Fruit fly (Drosophila melanogaster) whole organism, embryonic: ENCODE measurements around the gene Hsp70Aa.

Experiments
- Antp ChIP-seq: fragments of 200-800 bp; sonication (Bioruptor generic); optimal IDR thresholded peaks from 3 replicates; lab custom pipeline; 2016; ENCODE audit warnings: missing biosample characterization, missing genetic modification characterization
- B-H1 ChIP-seq: fragments of 200-800 bp; sonication (Bioruptor generic); IDR thresholded peaks from 3 replicates; pipeline ENCODE4 v1.3.6; 2022; ENCODE audit warnings: missing biosample characterization, missing genetic modification characterization
- Bdp1 ChIP-seq: fragments of 200-800 bp; sonication (Bioruptor generic); optimal IDR thresholded peaks from 3 replicates; lab custom pipeline; 2016; ENCODE audit warnings: missing biosample characterization, missing genetic modification characterization
- CG10147 ChIP-seq: fragments of 200-800 bp; sonication (Bioruptor generic); optimal IDR thresholded peaks from 2 replicates; lab custom pipeline; 2019; ENCODE audit warnings: missing biosample characterization, mild to moderate bottlenecking, missing genetic modification characterization, moderate library complexity
- CG12659 ChIP-seq: fragments of 200-800 bp; sonication (Bioruptor generic); optimal IDR thresholded peaks from 3 replicates; lab custom pipeline; 2017; ENCODE audit warnings: mild to moderate bottlenecking, missing biosample characterization, missing genetic modification reagents, missing genetic modification characterization
- CG13775 ChIP-seq: fragments of 200-800 bp; sonication (Bioruptor generic); optimal IDR thresholded peaks from 3 replicates; lab custom pipeline; 2017; ENCODE audit warnings: missing biosample characterization, mild to moderate bottlenecking, missing genetic modification characterization
- CG14860 ChIP-seq: fragments of 200-800 bp; sonication (Bioruptor generic); IDR thresholded peaks from 3 replicates; pipeline ENCODE4 v1.3.6; 2022; ENCODE audit warnings: missing biosample characterization, missing genetic modification characterization; ENCODE audit not compliant: partially characterized antibody
- CG15601 ChIP-seq: fragments of 200-800 bp; sonication (Bioruptor generic); optimal IDR thresholded peaks from 3 replicates; lab custom pipeline; 2019; ENCODE audit warnings: missing biosample characterization, mild to moderate bottlenecking, missing genetic modification characterization, moderate library complexity
- CG16779 ChIP-seq: fragments of 200-800 bp; sonication (Bioruptor generic); IDR thresholded peaks from 2 replicates; pipeline ENCODE4 v1.3.6; 2022; ENCODE audit warnings: missing biosample characterization, missing genetic modification characterization
- CG18599 ChIP-seq: fragments of 200-800 bp; sonication (Bioruptor generic); optimal IDR thresholded peaks from 3 replicates; lab custom pipeline; 2017; ENCODE audit warnings: missing biosample characterization, missing genetic modification characterization, mild to moderate bottlenecking, moderate library complexity, missing genetic modification reagents
- CG33213 ChIP-seq: fragments of 200-800 bp; sonication (Bioruptor generic); optimal IDR thresholded peaks from 3 replicates; lab custom pipeline; 2016; ENCODE audit warnings: missing biosample characterization, missing genetic modification characterization
- CG3847 ChIP-seq: fragments of 200-800 bp; sonication (Bioruptor generic); IDR thresholded peaks from 2 replicates; pipeline ENCODE4 v1.3.6; 2022; ENCODE audit warnings: missing biosample characterization, missing genetic modification characterization
- CG7357 ChIP-seq: fragments of 200-800 bp; sonication (Bioruptor generic); IDR thresholded peaks from 3 replicates; pipeline ENCODE4 v1.3.6; 2022; ENCODE audit warnings: missing biosample characterization, missing genetic modification characterization
- CG7987 ChIP-seq: fragments of 200-800 bp; sonication (Bioruptor generic); optimal IDR thresholded peaks from 2 replicates; lab custom pipeline; 2018; ENCODE audit warnings: missing biosample characterization, mild to moderate bottlenecking, missing genetic modification characterization, moderate library complexity
- CoRest ChIP-seq: fragments of 200-800 bp; sonication (Bioruptor generic); optimal IDR thresholded peaks from 3 replicates; lab custom pipeline; 2018; ENCODE audit warnings: missing biosample characterization, mild to moderate bottlenecking, missing genetic modification characterization, moderate library complexity
- E2f2 ChIP-seq: fragments of 200-800 bp; sonication (Bioruptor generic); IDR thresholded peaks from 2 replicates; pipeline ENCODE4 v1.3.6; 2022; ENCODE audit warnings: missing biosample characterization, missing genetic modification characterization
- Elba2 ChIP-seq: fragments of 200-800 bp; sonication (Bioruptor generic); optimal IDR thresholded peaks from 3 replicates; lab custom pipeline; 2016; ENCODE audit warnings: missing biosample characterization, missing genetic modification characterization
- Fer2 ChIP-seq: fragments of 200-800 bp; sonication (Bioruptor generic); optimal IDR thresholded peaks from 2 replicates; lab custom pipeline; 2018; ENCODE audit warnings: missing biosample characterization, mild to moderate bottlenecking, missing genetic modification characterization, moderate library complexity
- Gug ChIP-seq: fragments of 200-800 bp; sonication (Bioruptor generic); IDR thresholded peaks from 4 replicates; pipeline ENCODE4 v1.3.6; 2022; ENCODE audit warnings: missing biosample characterization, missing genetic modification characterization
- Hmr ChIP-seq: fragments of 200-800 bp; sonication (Bioruptor generic); optimal IDR thresholded peaks from 3 replicates; lab custom pipeline; 2017; ENCODE audit warnings: mild to moderate bottlenecking, missing biosample characterization, missing genetic modification reagents, missing genetic modification characterization
- Hr39 ChIP-seq: fragments of >200 bp; optimal IDR thresholded peaks from 2 replicates; lab custom pipeline; 2017
- Poxn ChIP-seq: fragments of 200-800 bp; sonication (Bioruptor generic); IDR thresholded peaks from 2 replicates; pipeline ENCODE4 v1.3.6; 2022; ENCODE audit warnings: missing biosample characterization, missing genetic modification characterization
- Tbp ChIP-seq: fragments of >200 bp; optimal IDR thresholded peaks from 2 replicates; lab custom pipeline; 2018; ENCODE audit warnings: missing biosample characterization, missing genetic modification characterization
- cg ChIP-seq: fragments of 200-800 bp; sonication (Bioruptor generic); optimal IDR thresholded peaks from 3 replicates; lab custom pipeline; 2019; ENCODE audit warnings: missing biosample characterization, mild to moderate bottlenecking, missing genetic modification characterization, moderate library complexity
- chif ChIP-seq, 2 experiments: fragments of 200-800 bp; sonication (Bioruptor generic); optimal IDR thresholded peaks; 3 replicates each; lab custom pipeline; 2016; ENCODE audit warnings: missing biosample characterization in 2 of 2, missing genetic modification characterization in 2 of 2
- dimm ChIP-seq: fragments of 200-800 bp; sonication (Bioruptor generic); IDR thresholded peaks from 2 replicates; pipeline ENCODE4 v1.3.6; 2022; ENCODE audit warnings: missing biosample characterization, missing genetic modification characterization
- emc ChIP-seq: fragments of 200-800 bp; sonication (Bioruptor generic); optimal IDR thresholded peaks from 2 replicates; lab custom pipeline; 2016; ENCODE audit warnings: missing biosample characterization, missing genetic modification characterization
- esg ChIP-seq: fragments of 200-800 bp; sonication (Bioruptor generic); conservative IDR thresholded peaks from 2 replicates; pipeline ENCODE4 v1.3.6; 2022; ENCODE audit warnings: missing biosample characterization, missing genetic modification characterization
- ewg ChIP-seq: fragments of 200-800 bp; sonication (Bioruptor generic); optimal IDR thresholded peaks from 3 replicates; lab custom pipeline; 2017; ENCODE audit warnings: mild to moderate bottlenecking, missing biosample characterization, missing genetic modification reagents, missing genetic modification characterization
- fd96Cb ChIP-seq: fragments of 200-800 bp; sonication (Bioruptor generic); optimal IDR thresholded peaks from 2 replicates; lab custom pipeline; 2018; ENCODE audit warnings: missing biosample characterization, mild to moderate bottlenecking, missing genetic modification characterization, moderate library complexity
- h ChIP-seq: fragments of >200 bp; optimal IDR thresholded peaks from 2 replicates; lab custom pipeline; 2017
- ken ChIP-seq: fragments of 200-800 bp; sonication (Bioruptor generic); IDR thresholded peaks from 3 replicates; pipeline ENCODE4 v1.3.6; 2022; ENCODE audit warnings: missing biosample characterization, missing genetic modification characterization
- lola ChIP-seq, 3 experiments: fragments of >200 bp in 2 of 3; fragments of 200-800 bp in 1 of 3; sonication (Bioruptor generic) in 1 of 3; optimal IDR thresholded peaks; 2 replicates each; lab custom pipeline; 2017 to 2019; ENCODE audit warnings: missing biosample characterization in 3 of 3, missing genetic modification characterization in 3 of 3, mild to moderate bottlenecking in 1 of 3, moderate library complexity in 1 of 3
- maf-S ChIP-seq: fragments of 200-800 bp; sonication (Bioruptor generic); optimal IDR thresholded peaks from 2 replicates; lab custom pipeline; 2016; ENCODE audit warnings: missing biosample characterization, missing genetic modification characterization
- mld ChIP-seq: fragments of 200-800 bp; sonication (Bioruptor generic); IDR thresholded peaks from 3 replicates; pipeline ENCODE4 v1.3.6; 2022; ENCODE audit warnings: missing biosample characterization, missing genetic modification characterization; ENCODE audit not compliant: partially characterized antibody
- onecut ChIP-seq: fragments of 200-800 bp; sonication (Bioruptor generic); IDR thresholded peaks from 2 replicates; pipeline ENCODE4 v1.3.6; 2022; ENCODE audit warnings: missing biosample characterization, missing genetic modification characterization
- pum ChIP-seq: fragments of 200-800 bp; sonication (Bioruptor generic); optimal IDR thresholded peaks from 2 replicates; lab custom pipeline; 2016; ENCODE audit warnings: missing biosample characterization, missing genetic modification characterization
- pzg ChIP-seq: fragments of 200-800 bp; sonication (Bioruptor generic); optimal IDR thresholded peaks from 3 replicates; lab custom pipeline; 2018; ENCODE audit warnings: missing biosample characterization, mild to moderate bottlenecking, missing genetic modification characterization, moderate library complexity
- rib ChIP-seq: fragments of 200-800 bp; sonication (Bioruptor generic); IDR thresholded peaks from 2 replicates; pipeline ENCODE4 v1.3.6; 2022; ENCODE audit warnings: missing biosample characterization, missing genetic modification characterization
- sna ChIP-seq: fragments of 200-800 bp; sonication (Bioruptor generic); IDR thresholded peaks from 2 replicates; pipeline ENCODE4 v1.3.6; 2022; ENCODE audit warnings: missing biosample characterization, missing genetic modification characterization; ENCODE audit not compliant: partially characterized antibody
- stwl ChIP-seq: fragments of 200-800 bp; sonication (Bioruptor generic); optimal IDR thresholded peaks from 3 replicates; lab custom pipeline; 2018; ENCODE audit warnings: missing biosample characterization, mild to moderate bottlenecking, missing genetic modification characterization, moderate library complexity
- tin ChIP-seq: fragments of 200-800 bp; sonication (Bioruptor generic); optimal IDR thresholded peaks from 3 replicates; lab custom pipeline; 2016; ENCODE audit warnings: missing biosample characterization, missing genetic modification characterization
- trem ChIP-seq: fragments of 200-800 bp; optimal IDR thresholded peaks from 3 replicates; lab custom pipeline; 2019; ENCODE audit warnings: missing biosample characterization, mild to moderate bottlenecking, missing genetic modification characterization, moderate library complexity
- twi ChIP-seq: fragments of 200-800 bp; optimal IDR thresholded peaks from 2 replicates; lab custom pipeline; 2019; ENCODE audit warnings: missing biosample characterization, mild to moderate bottlenecking, missing genetic modification characterization, moderate library complexity
- vvl ChIP-seq: fragments of 200-800 bp; sonication (Bioruptor generic); IDR thresholded peaks from 2 replicates; pipeline ENCODE4 v1.3.6; 2022; ENCODE audit warnings: missing biosample characterization, missing genetic modification characterization

Gene Hsp70Aa

DNA sequence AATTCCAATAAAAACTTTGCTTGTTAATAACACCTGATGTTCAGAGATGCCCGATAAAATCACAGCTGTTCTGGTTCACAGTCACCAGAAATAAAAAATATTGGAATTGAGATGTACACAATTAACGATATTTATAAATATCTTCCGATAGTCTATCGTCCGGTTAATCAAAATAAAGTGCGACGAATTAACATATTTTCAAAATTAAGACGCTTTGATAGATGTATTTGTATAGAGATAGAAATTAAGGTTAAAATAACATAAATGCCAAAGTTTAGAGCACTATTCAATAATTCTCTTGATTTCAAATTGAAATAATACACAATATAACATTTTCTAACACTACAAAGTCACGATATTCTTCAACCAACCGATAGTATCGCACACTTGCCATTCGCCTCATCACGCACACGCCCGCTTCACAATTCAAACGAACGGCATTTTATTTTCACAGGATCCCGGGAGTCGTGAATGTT is 6.4 kb upstream of the Hsp70Aa start, which contains the start of the genes CG3281 and aurA (continued):
- TF ChIP-seq pzg (GFP tag; lab: Kevin White, UChicago) (peak; percentile 86), lola (GFP tag; optimal IDR thresholded peaks at IDR 0.05; lab: Kevin White, UChicago) (peak in 1 of 3 experiments; percentile 80)

DNA sequence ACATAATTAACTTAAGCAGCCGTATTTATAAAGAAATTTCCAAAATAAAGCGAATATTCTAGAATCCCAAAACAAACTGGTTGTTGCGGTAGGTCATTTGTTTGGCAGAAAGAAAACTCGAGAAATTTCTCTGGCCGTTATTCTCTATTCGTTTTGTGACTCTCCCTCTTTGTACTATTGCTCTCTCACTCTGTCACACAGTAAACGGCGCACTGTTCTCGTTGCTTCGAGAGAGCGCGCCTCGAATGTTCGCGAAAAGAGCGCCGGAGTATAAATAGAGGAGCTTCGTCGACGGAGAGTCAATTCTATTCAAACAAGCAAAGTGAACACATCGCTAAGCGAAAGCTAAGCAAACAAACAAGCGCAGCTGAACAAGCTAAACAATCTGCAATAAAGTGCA is 1.9 kb upstream of the Hsp70Aa start, which contains the start of gene Hsp70Ab:
Hsp70Ab (plus strand) TSS at position 301 of the 400 bp plus-strand sequence.
- TF ChIP-seq onecut (GFP tag; lab: Robert Waterston, UW): 0 out of 2 replicates have a peak, but pooled peaks have one; percentile 14

DNA sequence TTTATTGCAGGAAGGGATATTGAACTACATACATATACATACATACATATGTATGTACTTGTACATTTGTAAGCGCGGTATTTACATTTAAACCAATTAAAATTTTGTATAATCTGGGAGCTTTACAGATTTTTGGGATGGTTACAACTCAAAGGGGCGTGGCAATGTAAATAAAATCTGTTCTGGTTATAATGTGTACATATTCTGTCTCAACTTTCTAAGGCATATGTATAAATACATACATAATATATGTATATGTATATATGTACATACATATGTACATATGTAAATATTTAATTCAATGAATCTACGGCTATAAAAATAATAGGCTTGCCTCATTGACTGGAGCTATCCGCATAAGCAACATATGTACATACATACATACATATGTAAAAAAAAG is 1.0 kb upstream of the Hsp70Aa start:
- TF ChIP-seq CG15601 (tag; lab: Kevin White, UChicago) (no peak), CG16779 (no peak), Gug (GFP tag; lab: Robert Waterston, UW) (no peak), stwl (tag; lab: Kevin White, UChicago) (peak; percentile 64), CG33213 (GFP tag; lab: Kevin White, UChicago) (no peak), E2f2 (GFP tag; lab: Robert Waterston, UW) (no peak), twi (tag; lab: Kevin White, UChicago) (no peak), Hmr (no peak), vvl (no peak), CG12659 (GFP tag; lab: Kevin White, UChicago) (no peak), trem (tag; lab: Kevin White, UChicago) (peak; percentile 95), CG18599 (GFP tag; lab: Kevin White, UChicago) (no peak), Tbp (no peak), pum (GFP tag; lab: Kevin White, UChicago) (no peak), chif (GFP tag; optimal IDR thresholded peaks at IDR 0.05; lab: Kevin White, UChicago) (no peak), CG13775 (GFP tag; lab: Kevin White, UChicago) (no peak), fd96Cb (tag; lab: Kevin White, UChicago) (no peak)

DNA sequence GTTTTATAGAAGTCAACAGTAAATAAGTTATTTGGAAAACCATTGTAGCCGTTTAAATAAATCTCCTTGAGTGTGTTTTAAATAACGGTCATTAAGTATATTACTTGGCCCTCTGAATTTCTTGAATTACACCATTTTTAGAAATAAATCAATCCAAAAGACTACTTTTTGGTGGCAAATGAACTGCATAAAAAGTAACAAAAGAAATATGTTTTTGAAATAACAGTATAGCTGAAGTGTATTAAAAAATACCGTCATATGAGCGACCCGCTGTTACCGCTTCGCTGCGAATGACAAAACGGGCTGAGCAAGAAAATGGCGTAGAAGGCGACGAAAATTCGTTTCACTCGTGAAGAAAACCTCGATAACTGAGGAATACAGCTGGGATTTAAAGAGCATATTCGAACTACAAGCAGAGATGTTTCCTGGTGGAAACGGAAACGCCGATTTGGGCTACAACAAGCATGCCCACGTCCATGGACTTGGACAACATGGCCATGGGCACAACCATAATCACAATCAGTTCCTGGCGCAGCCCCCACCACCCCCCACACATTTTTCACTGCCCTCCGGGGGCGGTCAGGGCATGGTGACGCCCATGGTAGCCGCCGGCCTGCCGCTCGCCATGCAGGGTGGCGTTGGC is 6.8 kb downstream of the Hsp70Aa start, which contains the start of gene CG31211:
CG31211 (plus strand) TSS at position 294 of the 643 bp plus-strand sequence.
- TF ChIP-seq emc (GFP tag; lab: Kevin White, UChicago): no peak
- no peak for TF ChIP-seq sna (GFP tag; lab: Robert Waterston, UW)
- no peak for TF ChIP-seq B-H1 (GFP tag; lab: Robert Waterston, UW)
- TF ChIP-seq ewg (GFP tag; lab: Kevin White, UChicago): no peak
- TF ChIP-seq CG7357: no peak
- TF ChIP-seq tin: peak; percentile 14
- TF ChIP-seq Poxn (GFP tag; lab: Robert Waterston, UW): no peak
- no peak for TF ChIP-seq Antp (GFP tag; lab: Kevin White, UChicago)
- no peak for TF ChIP-seq ken (GFP tag; lab: Robert Waterston, UW)
- no peak for TF ChIP-seq vvl
- no peak for TF ChIP-seq CG10147
- TF ChIP-seq CG7987: no peak
- no peak for TF ChIP-seq CG13775 (GFP tag; lab: Kevin White, UChicago)
- TF ChIP-seq dimm (GFP tag; lab: Robert Waterston, UW): no peak
- TF ChIP-seq CoRest: peak; percentile 26
- no peak for TF ChIP-seq CG3847 (GFP tag; lab: Robert Waterston, UW)
- peak; percentile 2 for TF ChIP-seq pzg (GFP tag; lab: Kevin White, UChicago)
- no peak for TF ChIP-seq maf-S (GFP tag; lab: Kevin White, UChicago)
- no peak for TF ChIP-seq mld (GFP tag; lab: Robert Waterston, UW)
- TF ChIP-seq h (lab: Kevin White, UChicago): no peak
- no peak for TF ChIP-seq esg (GFP tag; lab: Robert Waterston, UW)
- TF ChIP-seq cg (GFP tag; lab: Kevin White, UChicago): no peak
- TF ChIP-seq CG14860 (GFP tag; lab: Robert Waterston, UW): no peak
- TF ChIP-seq Elba2 (GFP tag; lab: Kevin White, UChicago): no peak
- TF ChIP-seq Fer2: no peak
- TF ChIP-seq rib (GFP tag; lab: Robert Waterston, UW): no peak
- TF ChIP-seq Hr39 (lab: Kevin White, UChicago): no peak
- no peak for TF ChIP-seq Bdp1 (GFP tag; lab: Kevin White, UChicago)
